Fruit fly (Drosophila melanogaster) whole organism, embryonic: ENCODE data around the gene CG5592.

Experiments
- Atf-2 ChIP-seq: fragments of 200-800 bp; sonication (Bioruptor generic); optimal IDR thresholded peaks from 2 replicates; lab custom pipeline; 2016; ENCODE audit warnings: missing biosample characterization, missing genetic modification characterization
- CG11456 ChIP-seq: fragments of 200-800 bp; sonication (Bioruptor generic); IDR thresholded peaks from 3 replicates; pipeline ENCODE4 v1.3.6; 2022; ENCODE audit warnings: missing biosample characterization, missing genetic modification characterization
- CG13296 ChIP-seq: fragments of 200-800 bp; sonication (Bioruptor generic); optimal IDR thresholded peaks from 3 replicates; lab custom pipeline; 2018; ENCODE audit warnings: missing biosample characterization, mild to moderate bottlenecking, missing genetic modification characterization
- CG14014 ChIP-seq: fragments of 200-800 bp; sonication (Bioruptor generic); IDR thresholded peaks from 2 replicates; pipeline ENCODE4 v1.3.6; 2022; ENCODE audit warnings: missing biosample characterization, missing genetic modification characterization
- CG14667 ChIP-seq: fragments of 200-800 bp; sonication (Bioruptor generic); IDR thresholded peaks from 2 replicates; pipeline ENCODE4 v1.3.6; 2022; ENCODE audit warnings: missing biosample characterization, missing genetic modification characterization
- CG17328 ChIP-seq: fragments of 200-800 bp; sonication (Bioruptor generic); IDR thresholded peaks from 2 replicates; pipeline ENCODE4 v1.3.6; 2022; ENCODE audit warnings: missing biosample characterization, missing genetic modification characterization
- CG3065 ChIP-seq: fragments of 200-800 bp; sonication (Bioruptor generic); optimal IDR thresholded peaks from 2 replicates; lab custom pipeline; 2016; ENCODE audit warnings: missing biosample characterization, missing genetic modification characterization
- CG32772 ChIP-seq: fragments of 200-800 bp; sonication (Bioruptor generic); IDR thresholded peaks from 2 replicates; pipeline ENCODE4 v1.3.6; 2022; ENCODE audit warnings: missing biosample characterization, missing genetic modification characterization
- CG6791 ChIP-seq: fragments of 200-800 bp; sonication (Bioruptor generic); IDR thresholded peaks from 3 replicates; pipeline ENCODE4 v1.3.6; 2022; ENCODE audit warnings: missing biosample characterization, missing genetic modification characterization; ENCODE audit not compliant: partially characterized antibody
- CG8765 ChIP-seq: fragments of 200-800 bp; sonication (Bioruptor generic); IDR thresholded peaks from 2 replicates; pipeline ENCODE4 v1.3.6; 2022; ENCODE audit warnings: missing biosample characterization, missing genetic modification characterization
- CG9437 ChIP-seq: fragments of 200-800 bp; sonication (Bioruptor generic); optimal IDR thresholded peaks from 2 replicates; lab custom pipeline; 2018; ENCODE audit warnings: missing biosample characterization, mild to moderate bottlenecking, missing genetic modification characterization
- Dad ChIP-seq: fragments of 200-800 bp; sonication (Bioruptor generic); optimal IDR thresholded peaks from 3 replicates; lab custom pipeline; 2016; ENCODE audit warnings: missing biosample characterization, missing genetic modification characterization
- Ets65A ChIP-seq: fragments of 200-800 bp; sonication (Bioruptor generic); peaks from one replicate; lab custom pipeline; 2016; ENCODE audit warnings: missing biosample characterization, missing genetic modification characterization
- GATAe ChIP-seq: fragments of 200-800 bp; sonication (Bioruptor generic); conservative IDR thresholded peaks from 2 replicates; pipeline ENCODE4 v1.3.6; 2022; ENCODE audit warnings: missing biosample characterization, missing genetic modification characterization
- H15 ChIP-seq: fragments of 200-800 bp; sonication (Bioruptor generic); IDR thresholded peaks from 3 replicates; pipeline ENCODE4 v1.3.6; 2022; ENCODE audit warnings: missing biosample characterization, missing genetic modification characterization
- NC2α ChIP-seq: fragments of 200-800 bp; sonication (Bioruptor generic); optimal IDR thresholded peaks from 2 replicates; lab custom pipeline; 2016; ENCODE audit warnings: missing biosample characterization, missing genetic modification characterization
- Neu2 ChIP-seq: fragments of 200-800 bp; sonication (Bioruptor generic); optimal IDR thresholded peaks from 3 replicates; lab custom pipeline; 2016; ENCODE audit warnings: missing biosample characterization, missing genetic modification characterization, borderline replicate concordance
- Nf-YB ChIP-seq: fragments of 200-800 bp; sonication (Bioruptor generic); optimal IDR thresholded peaks from 3 replicates; lab custom pipeline; 2019; ENCODE audit warnings: missing biosample characterization, mild to moderate bottlenecking, missing genetic modification characterization, moderate library complexity
- PHDP ChIP-seq: fragments of 200-800 bp; sonication (Bioruptor generic); optimal IDR thresholded peaks from 3 replicates; lab custom pipeline; 2018; ENCODE audit warnings: missing biosample characterization, mild to moderate bottlenecking, missing genetic modification characterization, moderate library complexity
- Taf1 ChIP-seq: fragments of 200-800 bp; sonication (Bioruptor generic); IDR thresholded peaks from 2 replicates; pipeline ENCODE4 v1.3.6; 2022; ENCODE audit warnings: missing biosample characterization, missing genetic modification characterization
- al ChIP-seq: fragments of 200-800 bp; sonication (Bioruptor generic); IDR thresholded peaks from 2 replicates; pipeline ENCODE4 v1.3.6; 2022; ENCODE audit warnings: missing biosample characterization, missing genetic modification characterization
- ato ChIP-seq: fragments of 200-800 bp; sonication (Bioruptor generic); IDR thresholded peaks from 2 replicates; pipeline ENCODE4 v1.3.6; 2022; ENCODE audit warnings: missing biosample characterization, missing genetic modification characterization; ENCODE audit not compliant: partially characterized antibody
- bab2 ChIP-seq: fragments of 200-800 bp; sonication (Bioruptor generic); optimal IDR thresholded peaks from 2 replicates; lab custom pipeline; 2016; ENCODE audit warnings: missing biosample characterization, missing genetic modification characterization
- bsh ChIP-seq, 2 experiments: fragments of 200-800 bp; sonication (Bioruptor generic); optimal IDR thresholded peaks; 2 replicates each; lab custom pipeline; 2017 to 2018; ENCODE audit warnings: mild to moderate bottlenecking in 2 of 2, missing biosample characterization in 2 of 2, missing genetic modification characterization in 2 of 2, moderate library complexity in 1 of 2
- corto ChIP-seq: fragments of 200-800 bp; sonication (Bioruptor generic); optimal IDR thresholded peaks from 2 replicates; lab custom pipeline; 2016; ENCODE audit warnings: missing biosample characterization, mild to moderate bottlenecking, missing genetic modification characterization, moderate library complexity
- da ChIP-seq: fragments of 200-800 bp; sonication (Bioruptor generic); optimal IDR thresholded peaks from 2 replicates; lab custom pipeline; 2016; ENCODE audit warnings: missing biosample characterization, missing genetic modification characterization
- dpn ChIP-seq, 2 experiments: fragments of 200-800 bp; sonication (Bioruptor generic); optimal IDR thresholded peaks; 3 replicates each; lab custom pipeline; 2016; ENCODE audit warnings: missing biosample characterization in 2 of 2, missing genetic modification characterization in 2 of 2
- fd3F ChIP-seq: fragments of 200-800 bp; sonication (Bioruptor generic); optimal IDR thresholded peaks from 2 replicates; lab custom pipeline; 2018; ENCODE audit warnings: missing biosample characterization, mild to moderate bottlenecking, missing genetic modification characterization, moderate library complexity
- gce ChIP-seq: fragments of 200-800 bp; sonication (Bioruptor generic); IDR thresholded peaks from 3 replicates; pipeline ENCODE4 v1.3.6; 2022; ENCODE audit warnings: missing biosample characterization, missing genetic modification characterization
- h ChIP-seq: fragments of >200 bp; optimal IDR thresholded peaks from 2 replicates; lab custom pipeline; 2017
- hb ChIP-seq: fragments of 200-800 bp; sonication (Bioruptor generic); IDR thresholded peaks from 3 replicates; pipeline ENCODE4 v1.3.6; 2022; ENCODE audit warnings: missing biosample characterization, missing genetic modification characterization; ENCODE audit not compliant: partially characterized antibody
- lbe ChIP-seq: fragments of 200-800 bp; sonication (Bioruptor generic); optimal IDR thresholded peaks from 2 replicates; lab custom pipeline; 2016; ENCODE audit warnings: missing biosample characterization, mild to moderate bottlenecking, missing genetic modification characterization
- maf-S ChIP-seq: fragments of 200-800 bp; sonication (Bioruptor generic); optimal IDR thresholded peaks from 2 replicates; lab custom pipeline; 2016; ENCODE audit warnings: missing biosample characterization, missing genetic modification characterization
- mirr ChIP-seq: fragments of 200-800 bp; sonication (Bioruptor generic); optimal IDR thresholded peaks from 3 replicates; lab custom pipeline; 2018; ENCODE audit warnings: missing biosample characterization, mild to moderate bottlenecking, missing genetic modification characterization
- nom ChIP-seq: fragments of 200-800 bp; sonication (Bioruptor generic); optimal IDR thresholded peaks from 2 replicates; lab custom pipeline; 2017; ENCODE audit warnings: missing biosample characterization, missing genetic modification characterization, mild to moderate bottlenecking, moderate library complexity, missing genetic modification reagents
- pfk ChIP-seq: fragments of 200-800 bp; sonication (Bioruptor generic); optimal IDR thresholded peaks from 2 replicates; lab custom pipeline; 2018; ENCODE audit warnings: missing biosample characterization, mild to moderate bottlenecking, missing genetic modification characterization, moderate library complexity
- pros ChIP-seq: fragments of 200-800 bp; sonication (Bioruptor generic); optimal IDR thresholded peaks from 3 replicates; lab custom pipeline; 2019; ENCODE audit warnings: missing biosample characterization, mild to moderate bottlenecking, missing genetic modification characterization, moderate library complexity
- sens ChIP-seq: fragments of 200-800 bp; sonication (Bioruptor generic); peaks from one replicate; lab custom pipeline; 2016; ENCODE audit warnings: missing biosample characterization, missing genetic modification characterization
- slp2 ChIP-seq: fragments of 200-800 bp; sonication (Bioruptor generic); optimal IDR thresholded peaks from 2 replicates; lab custom pipeline; 2016; ENCODE audit warnings: missing biosample characterization, missing genetic modification characterization
- tgo ChIP-seq: fragments of 200-800 bp; sonication (Bioruptor generic); IDR thresholded peaks from 3 replicates; pipeline ENCODE4 v1.3.6; 2022; ENCODE audit warnings: missing biosample characterization, missing genetic modification characterization
- tll ChIP-seq, 2 experiments: fragments of 200-800 bp in 1 of 2; fragments of >200 bp in 1 of 2; sonication (Bioruptor generic) in 1 of 2; optimal IDR thresholded peaks; 2 replicates each; lab custom pipeline; 2017 to 2019; ENCODE audit warnings: missing biosample characterization in 2 of 2, missing genetic modification characterization in 2 of 2, mild to moderate bottlenecking in 1 of 2, moderate library complexity in 1 of 2
- trh ChIP-seq: fragments of 200-800 bp; sonication (Bioruptor generic); optimal IDR thresholded peaks from 2 replicates; lab custom pipeline; 2016; ENCODE audit warnings: missing biosample characterization, missing genetic modification characterization
- ttk ChIP-seq: fragments of 200-800 bp; sonication (Bioruptor generic); IDR thresholded peaks from 2 replicates; pipeline ENCODE4 v2.1.2; 2022; ENCODE audit warnings: missing biosample characterization, missing genetic modification characterization
- usp ChIP-seq: fragments of >200 bp; optimal IDR thresholded peaks from 2 replicates; lab custom pipeline; 2017; ENCODE audit warnings: missing biosample characterization, missing genetic modification characterization
- z ChIP-seq: fragments of 200-800 bp; sonication (Bioruptor generic); IDR thresholded peaks from 3 replicates; pipeline ENCODE4 v1.3.6; 2022; ENCODE audit warnings: missing biosample characterization, missing genetic modification characterization
- zfh1 ChIP-seq: fragments of 200-800 bp; sonication (Bioruptor generic); IDR thresholded peaks from 3 replicates; pipeline ENCODE4 v1.3.6; 2022; ENCODE audit warnings: missing biosample characterization, missing genetic modification characterization

The CG5592 gene

dm6 chr3L:5862994-5863393 lies 34.4 kb upstream of the CG5592 start:
- peak; percentile 0 for TF ChIP-seq corto
- no peak for TF ChIP-seq slp2 (GFP tag; lab: Kevin White, UChicago)
- no peak for TF ChIP-seq z (GFP tag; lab: Robert Waterston, UW)
- peak; percentile 42 for TF ChIP-seq nom
- TF ChIP-seq Dad, result no peak
- TF ChIP-seq, all 482 proteins: peak for 2

- peak; percentile 21 for TF ChIP-seq sens (GFP tag; lab: Kevin White, UChicago)
- no peak for TF ChIP-seq NC2α
- peak; percentile 71 for TF ChIP-seq Ets65A (GFP tag; lab: Kevin White, UChicago)
- TF ChIP-seq CG9437, result no peak
- TF ChIP-seq nom, result peak; percentile 27
These were observed 33.5 kb upstream of the CG5592 start for dm6 chr3L:5863868-5864413.

dm6 chr3L:5866924-5867323 lies 30.5 kb upstream of the CG5592 start:
- TF ChIP-seq lbe (peak; percentile 22), CG6791 (GFP tag; lab: Robert Waterston, UW) (no peak), tgo (GFP tag; lab: Robert Waterston, UW) (no peak), H15 (GFP tag; lab: Robert Waterston, UW) (no peak), CG17328 (GFP tag; lab: Robert Waterston, UW) (no peak), gce (GFP tag; lab: Robert Waterston, UW) (no peak)

- no peak for TF ChIP-seq hb (GFP tag; lab: Robert Waterston, UW)
- TF ChIP-seq da, result no peak
- TF ChIP-seq zfh1 (GFP tag; lab: Robert Waterston, UW), result peak; percentile 84; the same call in 2 of the 3 replicates
- peak; percentile 97 for TF ChIP-seq CG11456 (GFP tag; lab: Robert Waterston, UW)
- TF ChIP-seq h (lab: Kevin White, UChicago), result no peak
- TF ChIP-seq Neu2 (GFP tag; lab: Kevin White, UChicago), result no peak
- TF ChIP-seq Nf-YB (GFP tag; lab: Kevin White, UChicago), result no peak
- no peak for TF ChIP-seq GATAe (GFP tag; lab: Robert Waterston, UW)
- peak; percentile 59 for TF ChIP-seq CG14667 (GFP tag; lab: Robert Waterston, UW)
- TF ChIP-seq CG13296 (GFP tag; lab: Kevin White, UChicago), result no peak
- peak; percentile 61 for TF ChIP-seq mirr (GFP tag; lab: Kevin White, UChicago)
- no peak for TF ChIP-seq trh (GFP tag; lab: Kevin White, UChicago)
- 0 out of 2 replicates have a peak, but pooled peaks have one; percentile 43 for TF ChIP-seq ato (GFP tag; lab: Robert Waterston, UW)
- TF ChIP-seq CG14014 (GFP tag; lab: Robert Waterston, UW), result peak; percentile 43; the same call in 1 of the 2 replicates
- TF ChIP-seq CG8765 (GFP tag; lab: Robert Waterston, UW), result peak; percentile 53; the same call in 1 of the 2 replicates
- no peak for TF ChIP-seq pros (GFP tag; lab: Kevin White, UChicago)
- TF ChIP-seq Atf-2 (GFP tag; lab: Kevin White, UChicago), result no peak
- TF ChIP-seq CG32772 (GFP tag; lab: Robert Waterston, UW), result peak; percentile 80
- TF ChIP-seq bsh (GFP tag; optimal IDR thresholded peaks at IDR 0.05; lab: Kevin White, UChicago), result peak in 1 of 2 experiments; percentile 37
- TF ChIP-seq fd3F (GFP tag; lab: Kevin White, UChicago), result peak; percentile 46
- TF ChIP-seq ttk, result peak; percentile 82
- TF ChIP-seq bab2 (GFP tag; lab: Kevin White, UChicago), result peak; percentile 61
- no peak for TF ChIP-seq maf-S (GFP tag; lab: Kevin White, UChicago)
- TF ChIP-seq dpn (GFP tag; optimal IDR thresholded peaks at IDR 0.05; lab: Kevin White, UChicago), result peak; percentile 78 to 89
- TF ChIP-seq usp (GFP tag; lab: Kevin White, UChicago), result no peak
- peak; percentile 23 for TF ChIP-seq pfk (GFP tag; lab: Kevin White, UChicago)
- TF ChIP-seq tll (GFP tag; optimal IDR thresholded peaks at IDR 0.05; lab: Kevin White, UChicago), result no peak
- TF ChIP-seq PHDP (tag; lab: Kevin White, UChicago), result no peak
- no peak for TF ChIP-seq Taf1
- no peak; the same call in 1 of the 2 replicates for TF ChIP-seq al (GFP tag; lab: Robert Waterston, UW)
- no peak for TF ChIP-seq CG3065 (GFP tag; lab: Kevin White, UChicago)
These were observed 27.7 kb upstream of the CG5592 start for dm6 chr3L:5869614-5870204.
